Fruit fly (Drosophila melanogaster): ENCODE results near the gene CG7102.

CG7102 gene

dm6 chr2L:7849472-7849871, 37.8 kb downstream of the CG7102 start (continued):
- no peak for TF ChIP-seq hbn (GFP tag; IDR thresholded peaks at IDR 0.05; ENCODE audit: partially characterized antibody)
- peak; percentile 2 for TF ChIP-seq caup (GFP tag; optimal IDR thresholded peaks at IDR 0.05; ENCODE audit: severe bottlenecking)
- no peak for TF ChIP-seq en (GFP tag; optimal IDR thresholded peaks at IDR 0.05)
- no peak for TF ChIP-seq CG13287 (GFP tag; IDR thresholded peaks at IDR 0.05; ENCODE audit: partially characterized antibody)
- no peak for TF ChIP-seq CG1233 (GFP tag; optimal IDR thresholded peaks at IDR 0.05)
- no peak for TF ChIP-seq sna (GFP tag; IDR thresholded peaks at IDR 0.05; ENCODE audit: partially characterized antibody)
- TF ChIP-seq sisA (GFP tag; IDR thresholded peaks at IDR 0.05): peak; percentile 36; the same call in 1 of the 2 replicates
- TF ChIP-seq MTF-1 (GFP tag; optimal IDR thresholded peaks at IDR 0.05; ENCODE audit: borderline replicate concordance): no peak
- TF ChIP-seq NFAT (GFP tag; IDR thresholded peaks at IDR 0.05): no peak
- TF ChIP-seq fd3F (GFP tag; optimal IDR thresholded peaks at IDR 0.05): no peak
- no peak for TF ChIP-seq slp2 (GFP tag; optimal IDR thresholded peaks at IDR 0.05)
- TF ChIP-seq so (GFP tag; IDR thresholded peaks at IDR 0.05): 0 out of 3 replicates have a peak, but pooled peaks have one; percentile 50
- TF ChIP-seq dmrt99B (tag; optimal IDR thresholded peaks at IDR 0.05): peak; percentile 60
- no peak for TF ChIP-seq gcm (GFP tag; optimal IDR thresholded peaks at IDR 0.05)
- 0 out of 2 replicates have a peak, but pooled peaks have one; percentile 32 for TF ChIP-seq CG17328 (GFP tag; IDR thresholded peaks at IDR 0.05)
- TF ChIP-seq CG14050 (GFP tag; IDR thresholded peaks at IDR 0.05): no peak
- no peak for TF ChIP-seq CG13296 (GFP tag; optimal IDR thresholded peaks at IDR 0.05)
- peak; percentile 23 for TF ChIP-seq CG9817 (tag; optimal IDR thresholded peaks at IDR 0.05)
- no peak; the same call in 1 of the 2 replicates for TF ChIP-seq CG32532 (GFP tag; IDR thresholded peaks at IDR 0.05)
- no peak for TF ChIP-seq cwo (GFP tag; optimal IDR thresholded peaks at IDR 0.05)
- TF ChIP-seq CG9727 (GFP tag; optimal IDR thresholded peaks at IDR 0.05): no peak
- TF ChIP-seq CG13424 (tag; optimal IDR thresholded peaks at IDR 0.05): peak; percentile 32
- peak; percentile 6 for TF ChIP-seq CG12659 (GFP tag; optimal IDR thresholded peaks at IDR 0.05)
- TF ChIP-seq ac (GFP tag; optimal IDR thresholded peaks at IDR 0.05): no peak
- TF ChIP-seq klu (GFP tag; IDR thresholded peaks at IDR 0.05): 0 out of 2 replicates have a peak, but pooled peaks have one; percentile 10
- 0 out of 2 replicates have a peak, but pooled peaks have one; percentile 34 for TF ChIP-seq wor (GFP tag; IDR thresholded peaks at IDR 0.05)
- TF ChIP-seq nau (GFP tag; optimal IDR thresholded peaks at IDR 0.05): no peak
- TF ChIP-seq CG12744 (GFP tag; optimal IDR thresholded peaks at IDR 0.05): no peak
- no peak for TF ChIP-seq toy (GFP tag; IDR thresholded peaks at IDR 0.05)
- no peak for TF ChIP-seq ab (GFP tag; optimal IDR thresholded peaks at IDR 0.05)
- TF ChIP-seq CG11247 (GFP tag; IDR thresholded peaks at IDR 0.05): no peak
- no peak for TF ChIP-seq jumu (GFP tag; optimal IDR thresholded peaks at IDR 0.05)
- TF ChIP-seq ind (GFP tag; optimal IDR thresholded peaks at IDR 0.05): peak; percentile 10
- TF ChIP-seq row (GFP tag; IDR thresholded peaks at IDR 0.05): peak; percentile 71
- TF ChIP-seq Fer3 (tag; optimal IDR thresholded peaks at IDR 0.05): no peak
- TF ChIP-seq CG7357 (GFP tag; IDR thresholded peaks at IDR 0.05): no peak
- no peak for TF ChIP-seq Scr (GFP tag; IDR thresholded peaks at IDR 0.05; ENCODE audit: partially characterized antibody)
- TF ChIP-seq seq (GFP tag; IDR thresholded peaks at IDR 0.05): no peak
- TF ChIP-seq abd-A (tag; optimal IDR thresholded peaks at IDR 0.05): no peak
- TF ChIP-seq Hmx (GFP tag; optimal IDR thresholded peaks at IDR 0.05): no peak
- TF ChIP-seq gem (tag; optimal IDR thresholded peaks at IDR 0.05): peak; percentile 52
- no peak for TF ChIP-seq Taf1 (GFP tag; IDR thresholded peaks at IDR 0.05)
- TF ChIP-seq CG8359 (GFP tag; optimal IDR thresholded peaks at IDR 0.05; ENCODE audit: borderline replicate concordance): no peak
- no peak for TF ChIP-seq CG4424 (GFP tag; optimal IDR thresholded peaks at IDR 0.05)
- no peak for TF ChIP-seq disco-r (GFP tag; optimal IDR thresholded peaks at IDR 0.05)
- TF ChIP-seq CG11504 (tag; optimal IDR thresholded peaks at IDR 0.05): peak; percentile 57
- TF ChIP-seq CG1603 (tag; optimal IDR thresholded peaks at IDR 0.05): no peak
- TF ChIP-seq onecut (GFP tag; IDR thresholded peaks at IDR 0.05): no peak
- no peak for TF ChIP-seq grn (GFP tag; optimal IDR thresholded peaks at IDR 0.05)
- TF ChIP-seq CG7271 (tag; optimal IDR thresholded peaks at IDR 0.05): no peak
